Worm (Caenorhabditis elegans): ENCODE measurements around the gene tut-1.

DNA sequence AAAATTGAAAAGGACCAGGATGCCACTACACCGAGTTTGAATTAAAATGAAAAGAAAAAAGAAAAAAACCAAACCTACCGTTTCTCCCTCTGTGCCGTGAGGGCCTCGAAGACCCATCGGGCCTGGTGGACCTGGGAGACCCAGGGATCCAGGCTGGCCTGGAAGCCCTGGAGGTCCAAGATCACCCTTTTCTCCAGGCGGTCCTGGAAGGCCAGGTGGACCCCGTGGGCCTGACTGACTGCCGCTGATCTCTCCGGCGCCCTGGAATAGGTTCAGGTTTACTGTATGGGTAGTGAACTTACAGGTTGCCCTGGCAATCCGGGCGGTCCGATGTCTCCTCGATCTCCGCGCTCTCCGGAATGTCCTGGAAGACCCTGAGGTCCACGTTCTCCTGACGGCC, 18.1 kb upstream of the tut-1 start:
- TF ChIP-seq ama-1 (optimal IDR thresholded peaks at IDR 0.05) = no peak
- no peak for TF ChIP-seq hmbx-1 (tag; optimal IDR thresholded peaks at IDR 0.05)
- no peak for TF ChIP-seq flt-1 (GFP tag; IDR thresholded peaks at IDR 0.05)
- no peak for TF ChIP-seq tbx-37 (GFP tag; conservative IDR thresholded peaks at IDR 0.05)
- no peak for TF ChIP-seq hnd-1 (tag; optimal IDR thresholded peaks at IDR 0.05)
- TF ChIP-seq scrt-1 (GFP tag; IDR thresholded peaks at IDR 0.05) = no peak
- TF ChIP-seq ets-7 (tag; optimal IDR thresholded peaks at IDR 0.05) = no peak
